Fruit fly (Drosophila melanogaster): ENCODE measurements around the gene CG46523.

- TF ChIP-seq N (GFP tag; optimal IDR thresholded peaks at IDR 0.05): no peak
- no peak for TF ChIP-seq Myc (optimal IDR thresholded peaks at IDR 0.05)
- no peak for TF ChIP-seq lola (GFP tag; optimal IDR thresholded peaks at IDR 0.05)
- no peak for TF ChIP-seq pan (optimal IDR thresholded peaks at IDR 0.05)
- TF ChIP-seq psq (GFP tag; optimal IDR thresholded peaks at IDR 0.05): no peak
- TF ChIP-seq HLH106 (tag; optimal IDR thresholded peaks at IDR 0.05): no peak
- TF ChIP-seq GATAd (GFP tag; optimal IDR thresholded peaks at IDR 0.05): no peak
Observed at dm6 chr3L:1885436-1885835, 53.5 kb downstream of the CG46523 start, which contains the start of gene Tmhs.
